Fruit fly (Drosophila melanogaster) whole organism, embryonic: ENCODE data around the gene CG1307.

Source experiments
- Asciz ChIP-seq: fragments of 200-800 bp; sonication (Bioruptor generic); optimal IDR thresholded peaks from 2 replicates; lab custom pipeline; 2017; ENCODE audit warnings: missing biosample characterization, mild to moderate bottlenecking, missing genetic modification characterization, missing genetic modification reagents
- Awh ChIP-seq: fragments of 200-800 bp; sonication (Bioruptor generic); IDR thresholded peaks from 2 replicates; pipeline ENCODE4, ENCODE4 v1.3.6; 2022; ENCODE audit warnings: missing biosample characterization, missing genetic modification characterization
- CG10979 ChIP-seq: fragments of 200-800 bp; sonication (Bioruptor generic); optimal IDR thresholded peaks from 2 replicates; lab custom pipeline; 2018; ENCODE audit warnings: missing biosample characterization, mild to moderate bottlenecking, missing genetic modification characterization, moderate library complexity
- CG11247 ChIP-seq: fragments of 200-800 bp; sonication (Bioruptor generic); IDR thresholded peaks from 2 replicates; pipeline ENCODE4 v1.3.6; 2022; ENCODE audit warnings: missing biosample characterization, missing genetic modification characterization
- CG11695 ChIP-seq: fragments of 200-800 bp; sonication (Bioruptor generic); IDR thresholded peaks from 3 replicates; pipeline ENCODE4 v1.3.6; 2022; ENCODE audit warnings: missing biosample characterization, missing genetic modification characterization
- CG12071 ChIP-seq: fragments of 200-800 bp; sonication (Bioruptor generic); optimal IDR thresholded peaks from 3 replicates; lab custom pipeline; 2018; ENCODE audit warnings: missing biosample characterization, mild to moderate bottlenecking, missing genetic modification characterization
- CG12236 ChIP-seq: fragments of 200-800 bp; sonication (Bioruptor generic); optimal IDR thresholded peaks from 2 replicates; lab custom pipeline; 2016; ENCODE audit warnings: missing biosample characterization, missing genetic modification characterization
- CG12391 ChIP-seq: fragments of 200-800 bp; sonication (Bioruptor generic); optimal IDR thresholded peaks from 3 replicates; lab custom pipeline; 2018; ENCODE audit warnings: missing biosample characterization, mild to moderate bottlenecking, missing genetic modification characterization, moderate library complexity
- CG13123 ChIP-seq: fragments of 200-800 bp; sonication (Bioruptor generic); optimal IDR thresholded peaks from 2 replicates; lab custom pipeline; 2016; ENCODE audit warnings: missing biosample characterization, missing genetic modification characterization
- CG1529 ChIP-seq: fragments of 200-800 bp; sonication (Bioruptor generic); optimal IDR thresholded peaks from 3 replicates; lab custom pipeline; 2018; ENCODE audit warnings: missing biosample characterization, missing genetic modification characterization
- CG17912 ChIP-seq: fragments of 200-800 bp; sonication (Bioruptor generic); optimal IDR thresholded peaks from 2 replicates; lab custom pipeline; 2018; ENCODE audit warnings: missing biosample characterization, mild to moderate bottlenecking, missing genetic modification characterization
- CG31441 ChIP-seq: fragments of 200-800 bp; sonication (Bioruptor generic); IDR thresholded peaks from 2 replicates; pipeline ENCODE4 v1.3.6; 2022; ENCODE audit warnings: missing biosample characterization, missing genetic modification characterization
- CG4424 ChIP-seq: fragments of 200-800 bp; sonication (Bioruptor generic); optimal IDR thresholded peaks from 3 replicates; lab custom pipeline; 2016; ENCODE audit warnings: missing biosample characterization, missing genetic modification characterization
- CG4707 ChIP-seq: fragments of 200-800 bp; sonication (Bioruptor generic); optimal IDR thresholded peaks from 2 replicates; lab custom pipeline; 2018; ENCODE audit warnings: missing biosample characterization, mild to moderate bottlenecking, missing genetic modification characterization, moderate library complexity
- CG6254 ChIP-seq: fragments of 200-800 bp; sonication (Bioruptor generic); optimal IDR thresholded peaks from 3 replicates; lab custom pipeline; 2017; ENCODE audit warnings: mild to moderate bottlenecking, missing biosample characterization, missing genetic modification reagents, missing genetic modification characterization
- CG8089 ChIP-seq: fragments of 200-800 bp; sonication (Bioruptor generic); optimal IDR thresholded peaks from 3 replicates; lab custom pipeline; 2016; ENCODE audit warnings: missing biosample characterization, missing genetic modification characterization
- CG8388 ChIP-seq: fragments of 200-800 bp; sonication (Bioruptor generic); optimal IDR thresholded peaks from 2 replicates; lab custom pipeline; 2019; ENCODE audit warnings: missing biosample characterization, mild to moderate bottlenecking, missing genetic modification characterization, moderate library complexity
- CG8924 ChIP-seq: fragments of 200-800 bp; optimal IDR thresholded peaks from 3 replicates; lab custom pipeline; 2019; ENCODE audit warnings: missing biosample characterization, mild to moderate bottlenecking, missing genetic modification characterization, moderate library complexity
- Deaf1 ChIP-seq: fragments of 200-800 bp; optimal IDR thresholded peaks from 3 replicates; lab custom pipeline; 2019; ENCODE audit warnings: missing biosample characterization, mild to moderate bottlenecking, missing genetic modification characterization, moderate library complexity
- Elba2 ChIP-seq: fragments of 200-800 bp; sonication (Bioruptor generic); optimal IDR thresholded peaks from 3 replicates; lab custom pipeline; 2016; ENCODE audit warnings: missing biosample characterization, missing genetic modification characterization
- Kr ChIP-seq: fragments of 200-800 bp; sonication (Bioruptor generic); optimal IDR thresholded peaks from 2 replicates; lab custom pipeline; 2017; ENCODE audit warnings: missing biosample characterization, mild to moderate bottlenecking, missing genetic modification characterization
- Lpt ChIP-seq: fragments of >200 bp; optimal IDR thresholded peaks from 2 replicates; lab custom pipeline; 2018; ENCODE audit warnings: missing biosample characterization, missing genetic modification characterization
- MBD-R2 ChIP-seq: fragments of 200-800 bp; sonication (Bioruptor generic); IDR thresholded peaks from 2 replicates; pipeline ENCODE4 v1.3.6; 2022; ENCODE audit warnings: missing biosample characterization, missing genetic modification characterization
- NK7.1 ChIP-seq: fragments of 200-800 bp; sonication (Bioruptor generic); optimal IDR thresholded peaks from 3 replicates; lab custom pipeline; 2016; ENCODE audit warnings: missing biosample characterization, missing genetic modification characterization
- NfI ChIP-seq: fragments of 200-800 bp; sonication (Bioruptor generic); optimal IDR thresholded peaks from 3 replicates; lab custom pipeline; 2018; ENCODE audit warnings: missing biosample characterization, mild to moderate bottlenecking, missing genetic modification characterization, moderate library complexity
- Sox102F ChIP-seq: fragments of 200-800 bp; sonication (Bioruptor generic); optimal IDR thresholded peaks from 2 replicates; lab custom pipeline; 2018; ENCODE audit warnings: missing biosample characterization, mild to moderate bottlenecking, missing genetic modification characterization, moderate library complexity
- Stat92E ChIP-seq, 3 experiments: fragments of >200 bp in 2 of 3; fragments of 200-800 bp in 1 of 3; sonication (Bioruptor generic) in 1 of 3; optimal IDR thresholded peaks; 2 replicates each; lab custom pipeline; 2017 to 2019; ENCODE audit warnings: missing biosample characterization in 3 of 3, missing genetic modification characterization in 3 of 3, mild to moderate bottlenecking in 1 of 3, moderate library complexity in 1 of 3
- TFAM ChIP-seq: fragments of 200-800 bp; sonication (Bioruptor generic); optimal IDR thresholded peaks from 2 replicates; lab custom pipeline; 2017; ENCODE audit warnings: missing biosample characterization, missing genetic modification characterization, inconsistent platforms
- ab ChIP-seq: fragments of 200-800 bp; sonication (Bioruptor generic); optimal IDR thresholded peaks from 2 replicates; lab custom pipeline; 2016; ENCODE audit warnings: missing biosample characterization, missing genetic modification characterization
- ara ChIP-seq: fragments of 200-800 bp; sonication (Bioruptor generic); IDR thresholded peaks from 2 replicates; pipeline ENCODE4 v1.3.6; 2022; ENCODE audit warnings: missing biosample characterization, missing genetic modification characterization
- bsh ChIP-seq, 2 experiments: fragments of 200-800 bp; sonication (Bioruptor generic); optimal IDR thresholded peaks; 2 replicates each; lab custom pipeline; 2017 to 2018; ENCODE audit warnings: mild to moderate bottlenecking in 2 of 2, missing biosample characterization in 2 of 2, missing genetic modification characterization in 2 of 2, moderate library complexity in 1 of 2
- btn ChIP-seq: fragments of 200-800 bp; sonication (Bioruptor generic); optimal IDR thresholded peaks from 2 replicates; lab custom pipeline; 2016; ENCODE audit warnings: missing biosample characterization, missing genetic modification characterization
- cad ChIP-seq: fragments of >200 bp; optimal IDR thresholded peaks from 2 replicates; lab custom pipeline; 2017; ENCODE audit warnings: missing biosample characterization, missing genetic modification characterization
- ci ChIP-seq: fragments of 200-800 bp; sonication (Bioruptor generic); IDR thresholded peaks from 3 replicates; pipeline ENCODE4 v1.3.6; 2022; ENCODE audit warnings: missing biosample characterization, missing genetic modification characterization
- dmrt11E ChIP-seq: fragments of 200-800 bp; sonication (Bioruptor generic); optimal IDR thresholded peaks from 3 replicates; lab custom pipeline; 2018; ENCODE audit warnings: missing biosample characterization, mild to moderate bottlenecking, missing genetic modification characterization, moderate library complexity
- en ChIP-seq: fragments of 200-800 bp; sonication (Bioruptor generic); optimal IDR thresholded peaks from 2 replicates; lab custom pipeline; 2016; ENCODE audit warnings: missing biosample characterization, missing genetic modification characterization
- fd102C ChIP-seq: fragments of 200-800 bp; sonication (Bioruptor generic); optimal IDR thresholded peaks from 2 replicates; lab custom pipeline; 2018; ENCODE audit warnings: missing biosample characterization, mild to moderate bottlenecking, missing genetic modification characterization, moderate library complexity
- gce ChIP-seq: fragments of 200-800 bp; sonication (Bioruptor generic); IDR thresholded peaks from 3 replicates; pipeline ENCODE4 v1.3.6; 2022; ENCODE audit warnings: missing biosample characterization, missing genetic modification characterization
- gsb-n ChIP-seq: fragments of 200-800 bp; sonication (Bioruptor generic); optimal IDR thresholded peaks from 3 replicates; lab custom pipeline; 2018; ENCODE audit warnings: missing biosample characterization, mild to moderate bottlenecking, missing genetic modification characterization
- gt ChIP-seq: fragments of 200-800 bp; sonication (Bioruptor generic); IDR thresholded peaks from 2 replicates; pipeline ENCODE4 v1.3.6; 2022; ENCODE audit warnings: missing biosample characterization, missing genetic modification characterization
- insv ChIP-seq, 2 experiments: fragments of 200-800 bp; sonication (Bioruptor generic); optimal IDR thresholded peaks; 3 replicates each; lab custom pipeline; 2016 to 2018; ENCODE audit warnings: missing biosample characterization in 2 of 2, missing genetic modification characterization in 2 of 2
- kah ChIP-seq: fragments of 200-800 bp; sonication (Bioruptor generic); optimal IDR thresholded peaks from 2 replicates; lab custom pipeline; 2018; ENCODE audit warnings: missing biosample characterization, mild to moderate bottlenecking, missing genetic modification characterization
- kni ChIP-seq: fragments of 200-800 bp; sonication (Bioruptor generic); optimal IDR thresholded peaks from 3 replicates; lab custom pipeline; 2017; ENCODE audit warnings: mild to moderate bottlenecking, missing biosample characterization, missing genetic modification reagents, missing genetic modification characterization
- lab ChIP-seq: fragments of 200-800 bp; sonication (Bioruptor generic); optimal IDR thresholded peaks from 3 replicates; lab custom pipeline; 2017; ENCODE audit warnings: missing biosample characterization, missing genetic modification characterization, mild to moderate bottlenecking, moderate library complexity, missing genetic modification reagents
- maf-S ChIP-seq: fragments of 200-800 bp; sonication (Bioruptor generic); optimal IDR thresholded peaks from 2 replicates; lab custom pipeline; 2016; ENCODE audit warnings: missing biosample characterization, missing genetic modification characterization
- nmo ChIP-seq: fragments of 200-800 bp; sonication (Bioruptor generic); optimal IDR thresholded peaks from 2 replicates; lab custom pipeline; 2018; ENCODE audit warnings: missing biosample characterization, mild to moderate bottlenecking, missing genetic modification characterization, moderate library complexity
- oc ChIP-seq: fragments of 200-800 bp; sonication (Bioruptor generic); optimal IDR thresholded peaks from 2 replicates; lab custom pipeline; 2018; ENCODE audit warnings: missing biosample characterization, mild to moderate bottlenecking, missing genetic modification characterization, moderate library complexity
- org-1 ChIP-seq: fragments of 200-800 bp; sonication (Bioruptor generic); optimal IDR thresholded peaks from 2 replicates; lab custom pipeline; 2017; ENCODE audit warnings: missing biosample characterization, missing genetic modification characterization
- phol ChIP-seq: fragments of 200-800 bp; sonication (Bioruptor generic); optimal IDR thresholded peaks from 3 replicates; lab custom pipeline; 2018; ENCODE audit warnings: missing biosample characterization, mild to moderate bottlenecking, missing genetic modification characterization, moderate library complexity
- tin ChIP-seq: fragments of 200-800 bp; sonication (Bioruptor generic); optimal IDR thresholded peaks from 3 replicates; lab custom pipeline; 2016; ENCODE audit warnings: missing biosample characterization, missing genetic modification characterization
- zen ChIP-seq: fragments of 200-800 bp; sonication (Bioruptor generic); optimal IDR thresholded peaks from 3 replicates; lab custom pipeline; 2018; ENCODE audit warnings: missing biosample characterization, mild to moderate bottlenecking, missing genetic modification characterization, moderate library complexity

Gene CG1307

dm6 chr3R:6667245-6667644 lies 10.0 kb upstream of the CG1307 start (continued):
- TF ChIP-seq Deaf1 (tag; lab: Kevin White, UChicago) (no peak), gsb-n (peak; percentile 73), insv (GFP tag; optimal IDR thresholded peaks at IDR 0.05; lab: Kevin White, UChicago) (peak in 1 of 2 experiments; percentile 4), CG17912 (GFP tag; lab: Kevin White, UChicago) (no peak), phol (tag; lab: Kevin White, UChicago) (peak; percentile 1), fd102C (GFP tag; lab: Kevin White, UChicago) (peak; percentile 98), Lpt (GFP tag; lab: Kevin White, UChicago) (no peak), nmo (GFP tag; lab: Kevin White, UChicago) (peak; percentile 19), ara (peak; percentile 69), CG12071 (GFP tag; lab: Kevin White, UChicago) (no peak), Kr (GFP tag; lab: Kevin White, UChicago) (peak; percentile 87), lab (GFP tag; lab: Kevin White, UChicago) (peak; percentile 51), bsh (GFP tag; optimal IDR thresholded peaks at IDR 0.05; lab: Kevin White, UChicago) (peak in 1 of 2 experiments; percentile 58), ab (GFP tag; lab: Kevin White, UChicago) (no peak), NfI (GFP tag; lab: Kevin White, UChicago) (no peak), TFAM (peak; percentile 13), Asciz (GFP tag; lab: Kevin White, UChicago) (peak; percentile 48), CG1529 (GFP tag; lab: Kevin White, UChicago) (peak; percentile 35), tin (GFP tag; lab: Kevin White, UChicago) (no peak), en (GFP tag; lab: Kevin White, UChicago) (peak; percentile 44), CG6254 (peak; percentile 32), CG11247 (no peak), CG31441 (GFP tag; lab: Robert Waterston, UW) (peak; percentile 31; the same call in 1 of the 2 replicates), maf-S (GFP tag; lab: Kevin White, UChicago) (no peak), Stat92E (GFP tag; optimal IDR thresholded peaks at IDR 0.05; lab: Kevin White, UChicago) (peak in 1 of 3 experiments; percentile 2), CG4424 (peak; percentile 28), CG12236 (GFP tag; lab: Kevin White, UChicago) (peak; percentile 68), Awh (GFP tag; lab: Robert Waterston, UW) (0 out of 2 replicates have a peak, but pooled peaks have one; percentile 6), kni (GFP tag; lab: Kevin White, UChicago) (peak; percentile 7), CG8089 (GFP tag; lab: Kevin White, UChicago) (peak; percentile 49), org-1 (GFP tag; lab: Kevin White, UChicago) (peak; percentile 57), NK7.1 (GFP tag; lab: Kevin White, UChicago) (no peak), MBD-R2 (GFP tag; lab: Robert Waterston, UW) (no peak), CG8924 (peak; percentile 64), gce (no peak), ci (GFP tag; lab: Robert Waterston, UW) (peak; percentile 53; the same call in 1 of the 3 replicates), CG12391 (tag; lab: Kevin White, UChicago) (peak; percentile 36), kah (no peak), CG8388 (GFP tag; lab: Kevin White, UChicago) (peak; percentile 7), Elba2 (no peak), btn (GFP tag; lab: Kevin White, UChicago) (peak; percentile 5), CG4707 (peak; percentile 26), oc (tag; lab: Kevin White, UChicago) (no peak), CG10979 (tag; lab: Kevin White, UChicago) (peak; percentile 40), Sox102F (GFP tag; lab: Kevin White, UChicago) (no peak), cad (GFP tag; lab: Kevin White, UChicago) (no peak), CG11695 (GFP tag; lab: Robert Waterston, UW) (no peak), gt (no peak), CG13123 (GFP tag; lab: Kevin White, UChicago) (peak; percentile 32), dmrt11E (tag; lab: Kevin White, UChicago) (peak; percentile 82), zen (tag; lab: Kevin White, UChicago) (peak; percentile 78)
